Fruit fly (Drosophila melanogaster): ENCODE measurements around the gene CG6299.

Gene CG6299

dm6 chrX:15453121-15453520, 9.4 kb upstream of the CG6299 start, which contains the start of gene CG11655 (continued):
- TF ChIP-seq CG6175 (GFP tag; IDR thresholded peaks at IDR 0.05) (no peak), CG2116 (GFP tag; optimal IDR thresholded peaks at IDR 0.05) (no peak), CG1832 (GFP tag; optimal IDR thresholded peaks at IDR 0.05) (peak; percentile 82), Ada2b (GFP tag; IDR thresholded peaks at IDR 0.05) (peak; percentile 21; the same call in 1 of the 2 replicates), CG17802 (tag; optimal IDR thresholded peaks at IDR 0.05) (no peak), pzg (GFP tag; optimal IDR thresholded peaks at IDR 0.05) (no peak), wor (GFP tag; IDR thresholded peaks at IDR 0.05) (no peak), MESR4 (GFP tag; optimal IDR thresholded peaks at IDR 0.05) (no peak), pb (GFP tag; optimal IDR thresholded peaks at IDR 0.05) (no peak), C15 (GFP tag; IDR thresholded peaks at IDR 0.05) (no peak), nmo (GFP tag; optimal IDR thresholded peaks at IDR 0.05) (peak; percentile 44), wdn (GFP tag; IDR thresholded peaks at IDR 0.05) (no peak), croc (GFP tag; conservative IDR thresholded peaks at IDR 0.05) (no peak), CG16813 (GFP tag; IDR thresholded peaks at IDR 0.05; ENCODE audit: partially characterized antibody) (no peak), Gug (GFP tag; IDR thresholded peaks at IDR 0.05) (peak; percentile 43; the same call in 1 of the 4 replicates), Poxn (GFP tag; IDR thresholded peaks at IDR 0.05) (no peak), tna (GFP tag; IDR thresholded peaks at IDR 0.05; ENCODE audit: partially characterized antibody) (no peak), Vsx1 (GFP tag; optimal IDR thresholded peaks at IDR 0.05) (no peak), grau (tag; optimal IDR thresholded peaks at IDR 0.05) (peak; percentile 29), sens (GFP tag) (peak; percentile 84), Rfx (GFP tag; IDR thresholded peaks at IDR 0.05) (peak; percentile 45; the same call in 1 of the 2 replicates), Sry-δ (GFP tag; optimal IDR thresholded peaks at IDR 0.05) (no peak), CG18262 (tag; optimal IDR thresholded peaks at IDR 0.05) (peak; percentile 38), gro (GFP tag; optimal IDR thresholded peaks at IDR 0.05) (no peak), ATbp (GFP tag; optimal IDR thresholded peaks at IDR 0.05) (no peak), bab2 (GFP tag; optimal IDR thresholded peaks at IDR 0.05) (no peak), CG6689 (GFP tag; IDR thresholded peaks at IDR 0.05) (0 out of 2 replicates have a peak, but pooled peaks have one; percentile 30), esg (GFP tag; conservative IDR thresholded peaks at IDR 0.05) (peak; percentile 30; the same call in 1 of the 2 replicates), sug (tag; optimal IDR thresholded peaks at IDR 0.05) (peak; percentile 24), Ptx1 (GFP tag; IDR thresholded peaks at IDR 0.05) (peak; percentile 51; the same call in 1 of the 2 replicates), Eip74EF (GFP tag; optimal IDR thresholded peaks at IDR 0.05) (no peak), CG13424 (tag; optimal IDR thresholded peaks at IDR 0.05) (peak; percentile 13), Trl (optimal IDR thresholded peaks at IDR 0.05) (no peak), Trl (GFP tag; optimal IDR thresholded peaks at IDR 0.05) (no peak), dm (GFP tag; optimal IDR thresholded peaks at IDR 0.05) (peak; percentile 9), Dbx (GFP tag; IDR thresholded peaks at IDR 0.05) (peak; percentile 52; the same call in 1 of the 3 replicates)

dm6 chrX:15464531-15464930, 2.0 kb downstream of the CG6299 start:
- TF ChIP-seq Pdp1 (GFP tag; optimal IDR thresholded peaks at IDR 0.05) (peak in 1 of 2 experiments; percentile 14), chinmo (GFP tag; IDR thresholded peaks at IDR 0.05; ENCODE audit: partially characterized antibody) (0 out of 4 replicates have a peak, but pooled peaks have one; percentile 46), CG13123 (GFP tag; optimal IDR thresholded peaks at IDR 0.05) (no peak), grn (GFP tag; optimal IDR thresholded peaks at IDR 0.05) (peak; percentile 77), sd (tag; optimal IDR thresholded peaks at IDR 0.05) (peak; percentile 88), Nf-YC (tag; optimal IDR thresholded peaks at IDR 0.05) (peak; percentile 22), mirr (GFP tag; optimal IDR thresholded peaks at IDR 0.05) (peak; percentile 72), CG10543 (GFP tag; optimal IDR thresholded peaks at IDR 0.05) (peak; percentile 31), kay (GFP tag; optimal IDR thresholded peaks at IDR 0.05) (peak; percentile 71), pfk (GFP tag; optimal IDR thresholded peaks at IDR 0.05) (peak; percentile 94), sug (tag; optimal IDR thresholded peaks at IDR 0.05) (peak; percentile 67), CG2202 (tag; optimal IDR thresholded peaks at IDR 0.05) (no peak), exex (tag; optimal IDR thresholded peaks at IDR 0.05) (peak; percentile 99), CG34376 (GFP tag; optimal IDR thresholded peaks at IDR 0.05) (peak; percentile 85), GATAe (GFP tag; conservative IDR thresholded peaks at IDR 0.05) (peak; percentile 35; the same call in 1 of the 2 replicates), B-H2 (GFP tag; optimal IDR thresholded peaks at IDR 0.05) (no peak), CG43689 (GFP tag; IDR thresholded peaks at IDR 0.05) (no peak)
